Worm (Caenorhabditis elegans) whole organism, late embryonic: Measurements from ENCODE around the gene F20D6.6.

ENCODE experiments used
- C08G9.2 ChIP-seq: sonication (generic microtip); optimal IDR thresholded peaks from 2 replicates; lab custom pipeline; 2016; ENCODE audit warnings: mild to moderate bottlenecking, missing genetic modification characterization, moderate library complexity, missing compliant biosample characterization
- C38D4.7 ChIP-seq: fragments of 200-800 bp; sonication (Bioruptor generic); optimal IDR thresholded peaks from 2 replicates; lab custom pipeline; 2018; ENCODE audit warnings: mild to moderate bottlenecking, missing genetic modification characterization, moderate library complexity, missing compliant biosample characterization
- F13H6.1 ChIP-seq: sonication (generic microtip); optimal IDR thresholded peaks from 2 replicates; lab custom pipeline; 2016; ENCODE audit warnings: missing genetic modification characterization, missing compliant biosample characterization
- K02D7.2 ChIP-seq: sonication (generic microtip); optimal IDR thresholded peaks from 2 replicates; lab custom pipeline; 2017; ENCODE audit warnings: mild to moderate bottlenecking, missing genetic modification characterization, missing compliant biosample characterization
- K09A11.1 ChIP-seq: sonication (generic microtip); optimal IDR thresholded peaks from 2 replicates; lab custom pipeline; 2017; ENCODE audit warnings: antibody characterized with exemption, mild to moderate bottlenecking, missing genetic modification characterization, missing compliant biosample characterization; ENCODE audit not compliant: insufficient read depth
- T23F11.4 ChIP-seq: fragments of 200-800 bp; sonication (Bioruptor generic); optimal IDR thresholded peaks from 2 replicates; lab custom pipeline; 2018; ENCODE audit warnings: mild to moderate bottlenecking, missing genetic modification characterization, missing compliant biosample characterization
- Y22D7AL.16 ChIP-seq: sonication (generic microtip); optimal IDR thresholded peaks from 2 replicates; lab custom pipeline; 2016; ENCODE audit warnings: missing genetic modification characterization, missing compliant biosample characterization
- ceh-18 ChIP-seq: sonication (generic microtip); optimal IDR thresholded peaks from 2 replicates; lab custom pipeline; 2016; ENCODE audit warnings: missing genetic modification characterization, missing compliant biosample characterization
- ceh-2 ChIP-seq: sonication (generic microtip); optimal IDR thresholded peaks from 2 replicates; lab custom pipeline; 2016; ENCODE audit warnings: missing genotype, missing genetic modification characterization, missing compliant biosample characterization
- ceh-22 ChIP-seq: sonication (generic microtip); optimal IDR thresholded peaks from 2 replicates; lab custom pipeline; 2017; ENCODE audit warnings: missing biosample characterization, missing genetic modification characterization
- ceh-31 ChIP-seq: sonication (generic microtip); optimal IDR thresholded peaks from 2 replicates; lab custom pipeline; 2016; ENCODE audit warnings: missing genetic modification characterization, missing compliant biosample characterization
- ceh-34 ChIP-seq: sonication (generic microtip); optimal IDR thresholded peaks from 2 replicates; lab custom pipeline; 2016; ENCODE audit warnings: mild to moderate bottlenecking, missing genetic modification characterization, missing compliant biosample characterization
- ceh-48 ChIP-seq: sonication (generic microtip); optimal IDR thresholded peaks from 2 replicates; lab custom pipeline; 2016; ENCODE audit warnings: missing genetic modification characterization, inconsistent platforms, missing compliant biosample characterization
- ceh-6 ChIP-seq: fragments of 200-800 bp; sonication (Bioruptor generic); optimal IDR thresholded peaks from 2 replicates; lab custom pipeline; 2018; ENCODE audit warnings: mild to moderate bottlenecking, missing genetic modification characterization, missing compliant biosample characterization
- ceh-9 ChIP-seq: sonication (generic microtip); optimal IDR thresholded peaks from 2 replicates; lab custom pipeline; 2016; ENCODE audit warnings: mild to moderate bottlenecking, missing genetic modification characterization, inconsistent platforms, missing compliant biosample characterization
- che-1 ChIP-seq: sonication (generic microtip); optimal IDR thresholded peaks from 2 replicates; lab custom pipeline; 2016; ENCODE audit warnings: mild to moderate bottlenecking, missing genetic modification characterization, missing compliant biosample characterization
- dmd-4 ChIP-seq: sonication (generic microtip); optimal IDR thresholded peaks from 2 replicates; lab custom pipeline; 2016; ENCODE audit warnings: borderline replicate concordance, missing genetic modification characterization, missing compliant biosample characterization
- elt-2 ChIP-seq: sonication (generic microtip); optimal IDR thresholded peaks from 2 replicates; lab custom pipeline; 2016; ENCODE audit warnings: missing genetic modification reagents, missing genetic modification characterization, missing compliant biosample characterization
- ets-4 ChIP-seq: sonication (generic microtip); optimal IDR thresholded peaks from 2 replicates; lab custom pipeline; 2016; ENCODE audit warnings: missing genetic modification characterization, missing compliant biosample characterization
- eyg-1 ChIP-seq: sonication (generic microtip); optimal IDR thresholded peaks from 2 replicates; lab custom pipeline; 2016; ENCODE audit warnings: missing genotype, missing genetic modification characterization, missing compliant biosample characterization
- fax-1 ChIP-seq: sonication (generic microtip); optimal IDR thresholded peaks from 2 replicates; lab custom pipeline; 2016; ENCODE audit warnings: missing genotype, missing genetic modification characterization, missing compliant biosample characterization
- fkh-6 ChIP-seq: sonication (generic microtip); optimal IDR thresholded peaks from 2 replicates; lab custom pipeline; 2016; ENCODE audit warnings: missing genetic modification characterization, missing compliant biosample characterization
- hlh-13 ChIP-seq: fragments of 200-800 bp; sonication (Bioruptor generic); optimal IDR thresholded peaks from 2 replicates; lab custom pipeline; 2018; ENCODE audit warnings: mild to moderate bottlenecking, missing genetic modification characterization, missing compliant biosample characterization
- hlh-15 ChIP-seq: sonication (generic microtip); optimal IDR thresholded peaks from 2 replicates; lab custom pipeline; 2016; ENCODE audit warnings: missing genetic modification characterization, missing compliant biosample characterization
- hlh-30 ChIP-seq: sonication (generic microtip); optimal IDR thresholded peaks from 2 replicates; lab custom pipeline; 2017; ENCODE audit warnings: antibody characterized with exemption, missing genetic modification characterization, missing compliant biosample characterization; ENCODE audit not compliant: insufficient read depth
- hlh-6 ChIP-seq: sonication (generic microtip); optimal IDR thresholded peaks from 2 replicates; lab custom pipeline; 2016; ENCODE audit warnings: missing genotype, missing genetic modification characterization, missing compliant biosample characterization
- lim-6 ChIP-seq: sonication (generic microtip); optimal IDR thresholded peaks from 2 replicates; lab custom pipeline; 2016; ENCODE audit warnings: missing genetic modification characterization, missing compliant biosample characterization
- madf-2 ChIP-seq: sonication (generic microtip); optimal IDR thresholded peaks from 2 replicates; lab custom pipeline; 2017; ENCODE audit warnings: missing genetic modification characterization, missing compliant biosample characterization
- nfya-1 ChIP-seq: sonication (generic microtip); optimal IDR thresholded peaks from 2 replicates; lab custom pipeline; 2017; ENCODE audit warnings: missing genetic modification characterization, mild to moderate bottlenecking, missing compliant biosample characterization, antibody characterized with exemption, moderate library complexity
- nhr-232 ChIP-seq: sonication (generic microtip); optimal IDR thresholded peaks from 2 replicates; lab custom pipeline; 2016; ENCODE audit warnings: missing genetic modification characterization, missing compliant biosample characterization
- npax-4 ChIP-seq: sonication (generic microtip); optimal IDR thresholded peaks from 2 replicates; lab custom pipeline; 2016; ENCODE audit warnings: missing genetic modification characterization, missing compliant biosample characterization
- odd-2 ChIP-seq: sonication (generic microtip); optimal IDR thresholded peaks from 2 replicates; lab custom pipeline; 2017; ENCODE audit warnings: antibody characterized with exemption, mild to moderate bottlenecking, missing genetic modification characterization, missing compliant biosample characterization
- pag-3 ChIP-seq: sonication (generic microtip); optimal IDR thresholded peaks from 2 replicates; lab custom pipeline; 2016; ENCODE audit warnings: missing compliant biosample characterization, missing genetic modification characterization, borderline replicate concordance
- pat-9 ChIP-seq: fragments of 200-800 bp; sonication (Bioruptor generic); optimal IDR thresholded peaks from 2 replicates; lab custom pipeline; 2018; ENCODE audit warnings: mild to moderate bottlenecking, missing genetic modification characterization, moderate library complexity, missing compliant biosample characterization
- pax-1 ChIP-seq: fragments of 150-350 bp; optimal IDR thresholded peaks from 2 replicates; lab custom pipeline; 2014; ENCODE audit warnings: missing biosample characterization, missing genetic modification characterization
- pha-2 ChIP-seq: sonication (generic microtip); optimal IDR thresholded peaks from 2 replicates; lab custom pipeline; 2017; ENCODE audit warnings: mild to moderate bottlenecking, missing genetic modification characterization, missing compliant biosample characterization
- pqm-1 ChIP-seq: sonication (generic microtip); optimal IDR thresholded peaks from 2 replicates; lab custom pipeline; 2016; ENCODE audit warnings: missing genetic modification characterization, missing compliant biosample characterization
- ref-2 ChIP-seq: sonication (generic microtip); optimal IDR thresholded peaks from 2 replicates; lab custom pipeline; 2016; ENCODE audit warnings: missing genetic modification characterization, missing compliant biosample characterization
- rnt-1 ChIP-seq: sonication (generic microtip); optimal IDR thresholded peaks from 2 replicates; lab custom pipeline; 2016; ENCODE audit warnings: missing genetic modification characterization, missing compliant biosample characterization
- sdc-2 ChIP-seq: sonication (generic microtip); optimal IDR thresholded peaks from 2 replicates; lab custom pipeline; 2016; ENCODE audit warnings: missing genotype, missing genetic modification characterization, missing compliant biosample characterization
- sox-2 ChIP-seq: fragments of 200-800 bp; sonication (Bioruptor generic); IDR thresholded peaks from 2 replicates; pipeline ENCODE4 v1.3.6; 2022; ENCODE audit warnings: missing genetic modification reagents, missing genetic modification characterization, missing compliant biosample characterization
- tbx-2 ChIP-seq: sonication (generic microtip); optimal IDR thresholded peaks from 2 replicates; lab custom pipeline; 2016; ENCODE audit warnings: missing genetic modification characterization, missing compliant biosample characterization
- tbx-7 ChIP-seq: sonication (generic microtip); optimal IDR thresholded peaks from 2 replicates; lab custom pipeline; 2016; ENCODE audit warnings: missing genotype, missing genetic modification characterization, missing compliant biosample characterization
- ttx-3 ChIP-seq: sonication (generic microtip); optimal IDR thresholded peaks from 2 replicates; lab custom pipeline; 2016; ENCODE audit warnings: missing genetic modification reagents, missing genetic modification characterization, missing compliant biosample characterization
- unc-55 ChIP-seq: sonication (generic microtip); optimal IDR thresholded peaks from 2 replicates; lab custom pipeline; 2017; ENCODE audit warnings: missing biosample characterization, missing genetic modification reagents, missing genetic modification characterization
- zip-5 ChIP-seq: sonication (generic microtip); optimal IDR thresholded peaks from 2 replicates; lab custom pipeline; 2016; ENCODE audit warnings: missing genetic modification characterization, missing compliant biosample characterization

F20D6.6 gene

DNA sequence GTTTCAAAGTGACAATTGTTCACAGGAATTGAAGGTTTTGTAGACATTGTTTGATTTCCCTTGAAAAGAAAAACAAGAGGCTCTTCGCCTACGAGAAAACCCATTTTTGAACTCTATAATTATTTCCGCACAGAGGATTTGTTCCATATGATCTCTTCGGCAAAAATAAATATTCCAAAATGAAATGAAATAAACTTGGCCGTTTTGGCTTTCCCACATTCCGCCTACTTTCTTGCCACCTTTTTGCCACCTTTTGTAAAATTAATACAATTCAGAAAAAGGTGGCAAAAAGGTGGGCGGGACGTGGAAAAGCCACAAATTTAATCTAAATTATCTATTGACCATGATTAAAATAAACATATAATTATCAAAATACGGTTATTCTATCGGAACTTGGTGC is 28.7 kb downstream of the F20D6.6 start, which contains the start of gene F20D6.15:
Gene F20D6.15 (minus strand): TSS at position 47 of the 400 bp plus-strand sequence.
- TF ChIP-seq ceh-2 (tag; lab: Kevin White, UChicago) = no peak
- no peak for TF ChIP-seq hlh-6 (tag; lab: Kevin White, UChicago)
- no peak for TF ChIP-seq fax-1
- no peak for TF ChIP-seq ceh-48 (tag; lab: Kevin White, UChicago)
- no peak for TF ChIP-seq odd-2 (tag; lab: Kevin White, UChicago)
- no peak for TF ChIP-seq zip-5
- no peak for TF ChIP-seq pax-1 (tag; lab: Kevin White, UChicago)
- TF ChIP-seq ref-2 (tag; lab: Kevin White, UChicago) = no peak
- TF ChIP-seq pag-3 (tag; lab: Kevin White, UChicago) = no peak
- no peak for TF ChIP-seq C38D4.7 (GFP tag; lab: Kevin White, UChicago)
- no peak for TF ChIP-seq ceh-31 (tag; lab: Kevin White, UChicago)
- TF ChIP-seq sox-2 (GFP tag; lab: Robert Waterston, UW) = no peak
- TF ChIP-seq elt-2 (tag; lab: Kevin White, UChicago) = no peak
- TF ChIP-seq pha-2 (tag; lab: Kevin White, UChicago) = no peak
- no peak for TF ChIP-seq pat-9 (tag; lab: Kevin White, UChicago)
- TF ChIP-seq ceh-22 (tag; lab: Kevin White, UChicago) = no peak
- TF ChIP-seq hlh-13 (GFP tag; lab: Kevin White, UChicago) = no peak
- TF ChIP-seq tbx-2 (tag; lab: Kevin White, UChicago) = no peak
- no peak for TF ChIP-seq ttx-3 (tag; lab: Kevin White, UChicago)
- no peak for TF ChIP-seq unc-55 (GFP tag; lab: Kevin White, UChicago)

DNA sequence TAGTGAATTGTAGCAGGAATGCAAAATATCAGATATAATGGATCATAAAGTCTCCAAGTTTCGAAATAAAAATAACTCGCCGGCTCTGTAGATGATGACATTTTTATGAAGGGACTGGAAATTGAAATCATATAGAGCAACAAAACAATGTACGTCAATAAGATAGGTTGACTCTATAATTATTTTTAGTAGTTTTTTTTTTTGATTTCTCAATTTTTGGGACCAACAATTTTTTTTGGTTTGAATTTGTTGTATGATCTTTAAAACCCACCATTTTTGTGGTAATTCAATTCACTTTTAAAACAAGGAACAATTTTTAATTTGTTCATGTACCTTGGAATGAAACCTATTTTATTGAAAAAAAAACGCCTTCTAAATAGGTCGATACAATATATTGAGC is 30.3 kb downstream of the F20D6.6 start, which contains the start of gene F20D6.12:
Gene F20D6.12 (minus strand): TSS at position 101 of the 400 bp plus-strand sequence.
- TF ChIP-seq pqm-1 = no peak
- no peak for TF ChIP-seq nfya-1 (tag; lab: Kevin White, UChicago)
- TF ChIP-seq pag-3 (tag; lab: Kevin White, UChicago) = no peak
- TF ChIP-seq elt-2 (tag; lab: Kevin White, UChicago) = no peak

DNA sequence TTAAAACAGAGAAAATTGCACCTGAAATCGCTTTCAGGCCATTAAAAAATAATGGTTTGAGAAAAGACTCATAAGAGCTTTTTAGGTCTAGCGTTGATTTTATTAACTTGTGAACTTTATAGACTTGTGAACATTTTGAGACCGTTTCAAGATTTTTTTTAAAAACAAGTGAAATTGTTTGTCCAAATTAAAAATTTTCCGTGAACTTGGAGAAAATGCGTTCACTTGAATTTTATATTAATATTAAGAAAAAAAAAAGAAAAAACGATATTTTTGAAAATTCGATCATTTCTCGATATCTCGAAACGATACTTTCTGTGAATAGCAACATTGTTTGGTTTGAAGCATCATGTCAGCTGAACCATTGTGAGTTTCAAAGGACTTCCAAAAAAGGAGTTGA is 30.7 kb downstream of the F20D6.6 start, which contains the start of gene F20D6.1:
Gene F20D6.1 (plus strand): TSS at position 301 of the 400 bp plus-strand sequence.
- TF ChIP-seq hlh-30 (no peak), sox-2 (GFP tag; lab: Robert Waterston, UW) (no peak), sdc-2 (no peak), eyg-1 (tag; lab: Kevin White, UChicago) (no peak), lim-6 (tag; lab: Kevin White, UChicago) (no peak), che-1 (no peak), Y22D7AL.16 (tag; lab: Kevin White, UChicago) (no peak), T23F11.4 (no peak), madf-2 (no peak), rnt-1 (tag; lab: Kevin White, UChicago) (no peak), npax-4 (tag; lab: Kevin White, UChicago) (no peak)

DNA sequence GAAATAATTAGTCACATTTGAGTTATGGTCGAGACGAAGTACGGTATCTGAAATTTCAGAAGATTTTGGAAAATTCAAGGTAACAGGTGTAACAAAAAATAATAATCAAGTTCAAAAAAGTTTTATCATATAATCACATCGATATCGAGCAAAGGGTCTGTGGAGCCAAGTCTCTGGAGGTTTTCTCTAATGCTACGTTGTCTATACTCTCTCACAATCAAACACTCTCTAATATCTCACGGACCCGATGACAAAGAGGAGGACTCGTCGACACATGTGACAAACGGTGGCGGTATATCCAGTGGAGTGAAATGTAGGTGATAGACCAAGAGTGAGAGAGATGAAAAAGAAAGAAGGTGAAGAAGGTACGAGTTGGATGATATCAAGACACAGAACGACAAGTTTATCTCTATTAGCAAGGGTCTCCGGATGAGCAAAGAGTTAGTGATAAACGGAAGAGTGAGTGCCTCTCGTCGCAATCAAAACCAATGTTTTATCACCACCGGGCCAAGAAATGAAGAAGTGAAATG is 36.2 kb downstream of the F20D6.6 start, which contains the start of gene F20D6.10:
Gene F20D6.10 (minus strand): TSS at position 51 of the 530 bp plus-strand sequence.
- no peak for TF ChIP-seq ceh-34 (tag; lab: Kevin White, UChicago)
- no peak for TF ChIP-seq ceh-6
- TF ChIP-seq unc-55 (GFP tag; lab: Kevin White, UChicago) = peak; percentile 82
- no peak for TF ChIP-seq dmd-4 (tag; lab: Kevin White, UChicago)
- no peak for TF ChIP-seq ceh-9 (tag; lab: Kevin White, UChicago)
- TF ChIP-seq sdc-2 = no peak
- no peak for TF ChIP-seq sox-2 (GFP tag; lab: Robert Waterston, UW)
- no peak for TF ChIP-seq pha-2 (tag; lab: Kevin White, UChicago)
- TF ChIP-seq hlh-15 = no peak
- peak; percentile 10 for TF ChIP-seq nfya-1 (tag; lab: Kevin White, UChicago)
- TF ChIP-seq K02D7.2 (tag; lab: Kevin White, UChicago) = no peak
- no peak for TF ChIP-seq F13H6.1 (tag; lab: Kevin White, UChicago)
- no peak for TF ChIP-seq odd-2 (tag; lab: Kevin White, UChicago)
- TF ChIP-seq ets-4 = no peak
- no peak for TF ChIP-seq tbx-7 (tag; lab: Kevin White, UChicago)
- peak; percentile 85 for TF ChIP-seq hlh-30
- no peak for TF ChIP-seq nhr-232 (tag; lab: Kevin White, UChicago)
- peak; percentile 71 for TF ChIP-seq ceh-18 (tag; lab: Kevin White, UChicago)
- no peak for TF ChIP-seq C08G9.2 (tag; lab: Kevin White, UChicago)
- TF ChIP-seq K09A11.1 (tag; lab: Kevin White, UChicago) = no peak
- no peak for TF ChIP-seq T23F11.4
- no peak for TF ChIP-seq fkh-6 (tag; lab: Kevin White, UChicago)
- TF ChIP-seq fax-1 = no peak
- no peak for TF ChIP-seq ceh-22 (tag; lab: Kevin White, UChicago)
